Fruit fly (Drosophila melanogaster) whole organism, embryonic: ENCODE data around the gene CG14439.
A peak's percentile ranks its signal among the peaks of the same experiment; 100 is the strongest.

Experiments
- Awh ChIP-seq: fragments of 200-800 bp; sonication (Bioruptor generic); IDR thresholded peaks from 2 replicates; pipeline ENCODE4, ENCODE4 v1.3.6; 2022; ENCODE audit warnings: missing biosample characterization, missing genetic modification characterization
- CG10321 ChIP-seq: fragments of 200-800 bp; sonication (Bioruptor generic); IDR thresholded peaks from 2 replicates; pipeline ENCODE4 v1.3.6; 2022; ENCODE audit warnings: missing biosample characterization, missing genetic modification characterization
- CG11504 ChIP-seq: fragments of 200-800 bp; sonication (Bioruptor generic); optimal IDR thresholded peaks from 3 replicates; lab custom pipeline; 2019; ENCODE audit warnings: missing biosample characterization, mild to moderate bottlenecking, missing genetic modification characterization, moderate library complexity
- CG11723 ChIP-seq: fragments of 200-800 bp; sonication (Bioruptor generic); optimal IDR thresholded peaks from 2 replicates; lab custom pipeline; 2017; ENCODE audit warnings: missing biosample characterization, mild to moderate bottlenecking, missing genetic modification characterization
- CG12391 ChIP-seq: fragments of 200-800 bp; sonication (Bioruptor generic); optimal IDR thresholded peaks from 3 replicates; lab custom pipeline; 2018; ENCODE audit warnings: missing biosample characterization, mild to moderate bottlenecking, missing genetic modification characterization, moderate library complexity
- CG17359 ChIP-seq: fragments of 200-800 bp; sonication (Bioruptor generic); optimal IDR thresholded peaks from 3 replicates; lab custom pipeline; 2018; ENCODE audit warnings: missing biosample characterization, mild to moderate bottlenecking, missing genetic modification characterization, moderate library complexity
- CG17568 ChIP-seq: fragments of 200-800 bp; sonication (Bioruptor generic); optimal IDR thresholded peaks from 2 replicates; lab custom pipeline; 2018; ENCODE audit warnings: missing biosample characterization, mild to moderate bottlenecking, missing genetic modification characterization, moderate library complexity
- CG30403 ChIP-seq: fragments of 200-800 bp; sonication (Bioruptor generic); optimal IDR thresholded peaks from 3 replicates; lab custom pipeline; 2016; ENCODE audit warnings: missing biosample characterization, missing genetic modification characterization
- CG32772 ChIP-seq: fragments of 200-800 bp; sonication (Bioruptor generic); IDR thresholded peaks from 2 replicates; pipeline ENCODE4 v1.3.6; 2022; ENCODE audit warnings: missing biosample characterization, missing genetic modification characterization
- CG3995 ChIP-seq: fragments of 200-800 bp; sonication (Bioruptor generic); optimal IDR thresholded peaks from 3 replicates; lab custom pipeline; 2016; ENCODE audit warnings: missing biosample characterization, missing genetic modification characterization
- CG4360 ChIP-seq: fragments of 200-800 bp; sonication (Bioruptor generic); IDR thresholded peaks from 2 replicates; pipeline ENCODE4 v1.3.6; 2022; ENCODE audit warnings: missing biosample characterization, missing genetic modification characterization
- CG4424 ChIP-seq: fragments of 200-800 bp; sonication (Bioruptor generic); optimal IDR thresholded peaks from 3 replicates; lab custom pipeline; 2016; ENCODE audit warnings: missing biosample characterization, missing genetic modification characterization
- CG4730 ChIP-seq: fragments of 200-800 bp; sonication (Bioruptor generic); IDR thresholded peaks from 2 replicates; pipeline ENCODE4 v1.3.6; 2022; ENCODE audit warnings: missing biosample characterization, missing genetic modification characterization
- CG4820 ChIP-seq: fragments of 200-800 bp; sonication (Bioruptor generic); optimal IDR thresholded peaks from 3 replicates; lab custom pipeline; 2016; ENCODE audit warnings: missing biosample characterization, missing genetic modification characterization
- CG5953 ChIP-seq: fragments of 200-800 bp; sonication (Bioruptor generic); IDR thresholded peaks from 2 replicates; pipeline ENCODE4 v1.3.6; 2022; ENCODE audit warnings: missing biosample characterization, missing genetic modification characterization
- CG6683 ChIP-seq: fragments of 200-800 bp; sonication (Bioruptor generic); optimal IDR thresholded peaks from 2 replicates; lab custom pipeline; 2017; ENCODE audit warnings: missing biosample characterization, mild to moderate bottlenecking, missing genetic modification characterization, missing genetic modification reagents
- CG6813 ChIP-seq: fragments of 200-800 bp; sonication (Bioruptor generic); optimal IDR thresholded peaks from 2 replicates; lab custom pipeline; 2017; ENCODE audit warnings: missing biosample characterization, missing genetic modification characterization, mild to moderate bottlenecking, moderate library complexity, missing genetic modification reagents
- CG7745 ChIP-seq: fragments of 200-800 bp; sonication (Bioruptor generic); optimal IDR thresholded peaks from 2 replicates; lab custom pipeline; 2018; ENCODE audit warnings: missing biosample characterization, mild to moderate bottlenecking, missing genetic modification characterization, moderate library complexity
- CG8765 ChIP-seq: fragments of 200-800 bp; sonication (Bioruptor generic); IDR thresholded peaks from 2 replicates; pipeline ENCODE4 v1.3.6; 2022; ENCODE audit warnings: missing biosample characterization, missing genetic modification characterization
- Dll ChIP-seq: fragments of 200-800 bp; sonication (Bioruptor generic); IDR thresholded peaks from 4 replicates; pipeline ENCODE4 v1.3.6; 2022; ENCODE audit warnings: missing biosample characterization, missing genetic modification characterization; ENCODE audit not compliant: partially characterized antibody
- Fer3 ChIP-seq: fragments of 200-800 bp; sonication (Bioruptor generic); optimal IDR thresholded peaks from 2 replicates; lab custom pipeline; 2018; ENCODE audit warnings: missing biosample characterization, mild to moderate bottlenecking, missing genetic modification characterization, moderate library complexity
- HLH3B ChIP-seq: fragments of 200-800 bp; sonication (Bioruptor generic); IDR thresholded peaks from 2 replicates; pipeline ENCODE4 v1.3.6; 2022; ENCODE audit warnings: missing biosample characterization, missing genetic modification characterization
- HLH54F ChIP-seq: fragments of 200-800 bp; sonication (Bioruptor generic); optimal IDR thresholded peaks from 3 replicates; lab custom pipeline; 2016; ENCODE audit warnings: missing biosample characterization, missing genetic modification characterization
- HmgZ ChIP-seq: fragments of 200-800 bp; sonication (Bioruptor generic); optimal IDR thresholded peaks from 2 replicates; lab custom pipeline; 2018; ENCODE audit warnings: missing biosample characterization, mild to moderate bottlenecking, missing genetic modification characterization
- Hr39 ChIP-seq: fragments of >200 bp; optimal IDR thresholded peaks from 2 replicates; lab custom pipeline; 2017
- Lim3 ChIP-seq: fragments of 200-800 bp; sonication (Bioruptor generic); IDR thresholded peaks from 2 replicates; pipeline ENCODE4 v1.3.6; 2022; ENCODE audit warnings: missing biosample characterization, missing genetic modification characterization
- Lpt ChIP-seq: fragments of >200 bp; optimal IDR thresholded peaks from 2 replicates; lab custom pipeline; 2018; ENCODE audit warnings: missing biosample characterization, missing genetic modification characterization
- Meics ChIP-seq: fragments of 200-800 bp; sonication (Bioruptor generic); optimal IDR thresholded peaks from 2 replicates; lab custom pipeline; 2017; ENCODE audit warnings: missing biosample characterization, mild to moderate bottlenecking, missing genetic modification characterization
- NC2α ChIP-seq: fragments of 200-800 bp; sonication (Bioruptor generic); optimal IDR thresholded peaks from 2 replicates; lab custom pipeline; 2016; ENCODE audit warnings: missing biosample characterization, missing genetic modification characterization
- Nf-YB ChIP-seq: fragments of 200-800 bp; sonication (Bioruptor generic); optimal IDR thresholded peaks from 3 replicates; lab custom pipeline; 2019; ENCODE audit warnings: missing biosample characterization, mild to moderate bottlenecking, missing genetic modification characterization, moderate library complexity
- Opbp ChIP-seq: fragments of 200-800 bp; sonication (Bioruptor generic); IDR thresholded peaks from 3 replicates; pipeline ENCODE4 v1.3.6; 2022; ENCODE audit warnings: missing biosample characterization, missing genetic modification characterization; ENCODE audit not compliant: partially characterized antibody
- PHDP ChIP-seq: fragments of 200-800 bp; sonication (Bioruptor generic); optimal IDR thresholded peaks from 3 replicates; lab custom pipeline; 2018; ENCODE audit warnings: missing biosample characterization, mild to moderate bottlenecking, missing genetic modification characterization, moderate library complexity
- Sox100B ChIP-seq: fragments of 200-800 bp; sonication (Bioruptor generic); optimal IDR thresholded peaks from 3 replicates; lab custom pipeline; 2018; ENCODE audit warnings: missing biosample characterization, mild to moderate bottlenecking, missing genetic modification characterization
- ab ChIP-seq: fragments of 200-800 bp; sonication (Bioruptor generic); optimal IDR thresholded peaks from 2 replicates; lab custom pipeline; 2016; ENCODE audit warnings: missing biosample characterization, missing genetic modification characterization
- abd-A ChIP-seq: fragments of 200-800 bp; sonication (Bioruptor generic); optimal IDR thresholded peaks from 3 replicates; lab custom pipeline; 2019; ENCODE audit warnings: missing biosample characterization, mild to moderate bottlenecking, missing genetic modification characterization, moderate library complexity
- bab2 ChIP-seq: fragments of 200-800 bp; sonication (Bioruptor generic); optimal IDR thresholded peaks from 2 replicates; lab custom pipeline; 2016; ENCODE audit warnings: missing biosample characterization, missing genetic modification characterization
- cg ChIP-seq: fragments of 200-800 bp; sonication (Bioruptor generic); optimal IDR thresholded peaks from 3 replicates; lab custom pipeline; 2019; ENCODE audit warnings: missing biosample characterization, mild to moderate bottlenecking, missing genetic modification characterization, moderate library complexity
- chinmo ChIP-seq: fragments of 200-800 bp; sonication (Bioruptor generic); IDR thresholded peaks from 4 replicates; pipeline ENCODE4 v1.3.6; 2022; ENCODE audit warnings: missing biosample characterization, missing genetic modification characterization; ENCODE audit not compliant: partially characterized antibody
- crol ChIP-seq: fragments of 200-800 bp; sonication (Bioruptor generic); IDR thresholded peaks from 2 replicates; pipeline ENCODE4 v1.3.6; 2022; ENCODE audit warnings: missing biosample characterization, missing genetic modification characterization
- danr ChIP-seq: fragments of 200-800 bp; sonication (Bioruptor generic); IDR thresholded peaks from 2 replicates; pipeline ENCODE4 v1.3.6; 2022; ENCODE audit warnings: missing biosample characterization, missing genetic modification characterization
- dmrt11E ChIP-seq: fragments of 200-800 bp; sonication (Bioruptor generic); optimal IDR thresholded peaks from 3 replicates; lab custom pipeline; 2018; ENCODE audit warnings: missing biosample characterization, mild to moderate bottlenecking, missing genetic modification characterization, moderate library complexity
- klu ChIP-seq: fragments of 200-800 bp; sonication (Bioruptor generic); IDR thresholded peaks from 2 replicates; pipeline ENCODE4 v1.3.6; 2022; ENCODE audit warnings: missing biosample characterization, missing genetic modification characterization
- luna ChIP-seq: fragments of 200-800 bp; sonication (Bioruptor generic); optimal IDR thresholded peaks from 2 replicates; lab custom pipeline; 2016; ENCODE audit warnings: missing biosample characterization, missing genetic modification characterization
- odd ChIP-seq: fragments of 200-800 bp; sonication (Bioruptor generic); optimal IDR thresholded peaks from 2 replicates; lab custom pipeline; 2017; ENCODE audit warnings: missing biosample characterization, mild to moderate bottlenecking, missing genetic modification characterization
- rib ChIP-seq: fragments of 200-800 bp; sonication (Bioruptor generic); IDR thresholded peaks from 2 replicates; pipeline ENCODE4 v1.3.6; 2022; ENCODE audit warnings: missing biosample characterization, missing genetic modification characterization
- run ChIP-seq: fragments of 200-800 bp; sonication (Bioruptor generic); optimal IDR thresholded peaks from 3 replicates; lab custom pipeline; 2018; ENCODE audit warnings: missing biosample characterization, mild to moderate bottlenecking, missing genetic modification characterization
- sisA ChIP-seq: fragments of 200-800 bp; sonication (Bioruptor generic); IDR thresholded peaks from 2 replicates; pipeline ENCODE4 v1.3.6; 2022; ENCODE audit warnings: missing biosample characterization, missing genetic modification characterization
- tin ChIP-seq: fragments of 200-800 bp; sonication (Bioruptor generic); optimal IDR thresholded peaks from 3 replicates; lab custom pipeline; 2016; ENCODE audit warnings: missing biosample characterization, missing genetic modification characterization
- vfl ChIP-seq: fragments of 200-800 bp; sonication (Bioruptor generic); optimal IDR thresholded peaks from 2 replicates; lab custom pipeline; 2016; ENCODE audit warnings: missing biosample characterization, missing genetic modification characterization
- z ChIP-seq: fragments of 200-800 bp; sonication (Bioruptor generic); IDR thresholded peaks from 3 replicates; pipeline ENCODE4 v1.3.6; 2022; ENCODE audit warnings: missing biosample characterization, missing genetic modification characterization
- zen2 ChIP-seq: fragments of 200-800 bp; sonication (Bioruptor generic); IDR thresholded peaks from 3 replicates; pipeline ENCODE4 v1.3.6; 2022; ENCODE audit warnings: missing biosample characterization, missing genetic modification characterization; ENCODE audit not compliant: partially characterized antibody

Gene CG14439

dm6 chrX:6744088-6744487 lies 3.3 kb upstream of the CG14439 start, which contains the start of gene RpL17 (continued):
- TF ChIP-seq CG8765 (GFP tag; lab: Robert Waterston, UW) (no peak), odd (peak; percentile 90), bab2 (GFP tag; lab: Kevin White, UChicago) (peak; percentile 70), CG5953 (GFP tag; lab: Robert Waterston, UW) (peak; percentile 75), run (tag; lab: Kevin White, UChicago) (peak; percentile 74), Dll (GFP tag; lab: Robert Waterston, UW) (no peak), danr (GFP tag; lab: Robert Waterston, UW) (peak; percentile 64; the same call in 1 of the 2 replicates), CG3995 (GFP tag; lab: Kevin White, UChicago) (peak; percentile 47), tin (peak; percentile 61), CG10321 (GFP tag; lab: Robert Waterston, UW) (peak; percentile 69; the same call in 1 of the 2 replicates), Lim3 (GFP tag; lab: Robert Waterston, UW) (no peak), vfl (GFP tag; lab: Kevin White, UChicago) (peak; percentile 74), HLH3B (peak; percentile 70), Meics (GFP tag; lab: Kevin White, UChicago) (peak; percentile 91), abd-A (no peak), zen2 (no peak), CG6813 (peak; percentile 91), CG7745 (tag; lab: Kevin White, UChicago) (peak; percentile 33), z (GFP tag; lab: Robert Waterston, UW) (peak; percentile 70; the same call in 2 of the 3 replicates), Hr39 (lab: Kevin White, UChicago) (no peak), Sox100B (GFP tag; lab: Kevin White, UChicago) (peak; percentile 63), Opbp (GFP tag; lab: Robert Waterston, UW) (peak; percentile 62; the same call in 1 of the 3 replicates), CG11723 (GFP tag; lab: Kevin White, UChicago) (peak; percentile 87), luna (GFP tag; lab: Kevin White, UChicago) (peak; percentile 78), CG32772 (GFP tag; lab: Robert Waterston, UW) (peak; percentile 80), rib (GFP tag; lab: Robert Waterston, UW) (peak; percentile 77; the same call in 1 of the 2 replicates), PHDP (tag; lab: Kevin White, UChicago) (peak; percentile 87), Awh (peak; percentile 87), CG4424 (GFP tag; lab: Kevin White, UChicago) (peak; percentile 63), sisA (GFP tag; lab: Robert Waterston, UW) (peak; percentile 73), cg (GFP tag; lab: Kevin White, UChicago) (no peak), Fer3 (tag; lab: Kevin White, UChicago) (peak; percentile 77), CG17568 (GFP tag; lab: Kevin White, UChicago) (peak; percentile 94), ab (peak; percentile 33), CG4360 (GFP tag; lab: Robert Waterston, UW) (peak; percentile 25; the same call in 1 of the 2 replicates), HLH54F (peak; percentile 77), Nf-YB (GFP tag; lab: Kevin White, UChicago) (peak; percentile 72), CG4820 (GFP tag; lab: Kevin White, UChicago) (peak; percentile 41), klu (peak; percentile 73), CG4730 (GFP tag; lab: Robert Waterston, UW) (peak; percentile 51; the same call in 1 of the 2 replicates), CG6683 (GFP tag; lab: Kevin White, UChicago) (peak; percentile 72), dmrt11E (tag; lab: Kevin White, UChicago) (peak; percentile 77), HmgZ (peak; percentile 86), crol (GFP tag; lab: Robert Waterston, UW) (no peak), Lpt (no peak), NC2α (peak; percentile 79), chinmo (GFP tag; lab: Robert Waterston, UW) (no peak), CG11504 (tag; lab: Kevin White, UChicago) (peak; percentile 74), CG30403 (GFP tag; lab: Kevin White, UChicago) (peak; percentile 74), CG12391 (peak; percentile 82), CG17359 (peak; percentile 67)
